Worm (Caenorhabditis elegans): ENCODE results near the gene byn-1.

ce11 chrIII:6939523-6939922, 7.7 kb downstream of the byn-1 start, which contains the start of gene F57B9.3:
- TF ChIP-seq aha-1 (tag; optimal IDR thresholded peaks at IDR 0.05) (no peak), aly-2 (tag; optimal IDR thresholded peaks at IDR 0.05) (no peak), nhr-77 (tag; optimal IDR thresholded peaks at IDR 0.05) (no peak), snpc-4 (tag; optimal IDR thresholded peaks at IDR 0.05) (no peak), ama-1 (optimal IDR thresholded peaks at IDR 0.05) (no peak)

Data from whole organism, L1 larva.